Fruit fly (Drosophila melanogaster) whole organism, embryonic: ENCODE results near the gene pnt.

Experiments used
- Asciz ChIP-seq: fragments of 200-800 bp; sonication (Bioruptor generic); optimal IDR thresholded peaks from 2 replicates; lab custom pipeline; 2017; ENCODE audit warnings: missing biosample characterization, mild to moderate bottlenecking, missing genetic modification characterization, missing genetic modification reagents
- Atf3 ChIP-seq: fragments of 200-800 bp; sonication (Bioruptor generic); optimal IDR thresholded peaks from 3 replicates; lab custom pipeline; 2016; ENCODE audit warnings: missing biosample characterization, missing genetic modification characterization
- BEAF-32 ChIP-seq: fragments of 200-800 bp; sonication (Bioruptor generic); optimal IDR thresholded peaks from 3 replicates; lab custom pipeline; 2017; ENCODE audit warnings: missing biosample characterization, missing genetic modification characterization, mild to moderate bottlenecking, moderate library complexity, missing genetic modification reagents
- Blimp-1 ChIP-seq: fragments of 200-800 bp; sonication (Bioruptor generic); optimal IDR thresholded peaks from 3 replicates; lab custom pipeline; 2018; ENCODE audit warnings: missing biosample characterization, missing genetic modification characterization, mild to moderate bottlenecking, moderate library complexity, missing genetic modification reagents
- CG10209 ChIP-seq: fragments of 200-800 bp; sonication (Bioruptor generic); optimal IDR thresholded peaks from 3 replicates; lab custom pipeline; 2017; ENCODE audit warnings: missing biosample characterization, mild to moderate bottlenecking, missing genetic modification characterization, missing genetic modification reagents
- CG11085 ChIP-seq: fragments of 200-800 bp; sonication (Bioruptor generic); IDR thresholded peaks from 2 replicates; pipeline ENCODE4 v1.3.6; 2022; ENCODE audit warnings: missing biosample characterization, missing genetic modification characterization
- CG1233 ChIP-seq: fragments of 200-800 bp; sonication (Bioruptor generic); optimal IDR thresholded peaks from 4 replicates; lab custom pipeline; 2018; ENCODE audit warnings: missing biosample characterization, mild to moderate bottlenecking, missing genetic modification characterization
- CG13424 ChIP-seq: fragments of 200-800 bp; sonication (Bioruptor generic); optimal IDR thresholded peaks from 2 replicates; lab custom pipeline; 2019; ENCODE audit warnings: missing biosample characterization, mild to moderate bottlenecking, missing genetic modification characterization, moderate library complexity
- CG1529 ChIP-seq: fragments of 200-800 bp; sonication (Bioruptor generic); optimal IDR thresholded peaks from 3 replicates; lab custom pipeline; 2018; ENCODE audit warnings: missing biosample characterization, missing genetic modification characterization
- CG17359 ChIP-seq: fragments of 200-800 bp; sonication (Bioruptor generic); optimal IDR thresholded peaks from 3 replicates; lab custom pipeline; 2018; ENCODE audit warnings: missing biosample characterization, mild to moderate bottlenecking, missing genetic modification characterization, moderate library complexity
- CG18599 ChIP-seq: fragments of 200-800 bp; sonication (Bioruptor generic); optimal IDR thresholded peaks from 3 replicates; lab custom pipeline; 2017; ENCODE audit warnings: missing biosample characterization, missing genetic modification characterization, mild to moderate bottlenecking, moderate library complexity, missing genetic modification reagents
- CG2120 ChIP-seq: fragments of 200-800 bp; sonication (Bioruptor generic); optimal IDR thresholded peaks from 3 replicates; lab custom pipeline; 2016; ENCODE audit warnings: missing biosample characterization, missing genetic modification characterization
- CG2889 ChIP-seq: fragments of 200-800 bp; sonication (Bioruptor generic); IDR thresholded peaks from 3 replicates; pipeline ENCODE4 v1.3.6; 2022; ENCODE audit warnings: missing biosample characterization, missing genetic modification characterization
- CG43689 ChIP-seq: fragments of 200-800 bp; sonication (Bioruptor generic); IDR thresholded peaks from 2 replicates; pipeline ENCODE4 v1.3.6; 2022; ENCODE audit warnings: missing biosample characterization, missing genetic modification characterization
- CG4854 ChIP-seq: fragments of 200-800 bp; sonication (Bioruptor generic); optimal IDR thresholded peaks from 2 replicates; lab custom pipeline; 2016; ENCODE audit warnings: missing biosample characterization, missing genetic modification characterization, inconsistent platforms
- CG6175 ChIP-seq: fragments of 200-800 bp; sonication (Bioruptor generic); IDR thresholded peaks from 3 replicates; pipeline ENCODE4 v1.3.6; 2022; ENCODE audit warnings: missing biosample characterization, missing genetic modification characterization
- CG6254 ChIP-seq: fragments of 200-800 bp; sonication (Bioruptor generic); optimal IDR thresholded peaks from 3 replicates; lab custom pipeline; 2017; ENCODE audit warnings: mild to moderate bottlenecking, missing biosample characterization, missing genetic modification reagents, missing genetic modification characterization
- CG7271 ChIP-seq: fragments of 200-800 bp; sonication (Bioruptor generic); optimal IDR thresholded peaks from 2 replicates; lab custom pipeline; 2018; ENCODE audit warnings: missing biosample characterization, mild to moderate bottlenecking, missing genetic modification characterization, moderate library complexity
- CG7839 ChIP-seq: fragments of 200-800 bp; sonication (Bioruptor generic); optimal IDR thresholded peaks from 3 replicates; lab custom pipeline; 2018; ENCODE audit warnings: missing biosample characterization, mild to moderate bottlenecking, missing genetic modification characterization, moderate library complexity
- CG8281 ChIP-seq: fragments of 200-800 bp; sonication (Bioruptor generic); optimal IDR thresholded peaks from 2 replicates; lab custom pipeline; 2018; ENCODE audit warnings: missing biosample characterization, mild to moderate bottlenecking, missing genetic modification characterization, moderate library complexity
- CG8290 ChIP-seq, 3 experiments: fragments of 200-800 bp; sonication (Bioruptor generic); optimal IDR thresholded peaks; 2 replicates each; lab custom pipeline; 2016 to 2019; ENCODE audit warnings: missing biosample characterization in 3 of 3, missing genetic modification characterization in 3 of 3, mild to moderate bottlenecking in 2 of 3, moderate library complexity in 1 of 3
- CG9797 ChIP-seq: fragments of 200-800 bp; sonication (Bioruptor generic); optimal IDR thresholded peaks from 3 replicates; lab custom pipeline; 2018; ENCODE audit warnings: missing biosample characterization, mild to moderate bottlenecking, missing genetic modification characterization
- CG9932 ChIP-seq: fragments of 200-800 bp; sonication (Bioruptor generic); IDR thresholded peaks from 2 replicates; pipeline ENCODE4 v1.3.6; 2022; ENCODE audit warnings: missing biosample characterization, missing genetic modification characterization
- CrebB ChIP-seq: fragments of 200-800 bp; sonication (Bioruptor generic); optimal IDR thresholded peaks from 3 replicates; lab custom pipeline; 2018; ENCODE audit warnings: missing biosample characterization, mild to moderate bottlenecking, missing genetic modification characterization
- Dll ChIP-seq: fragments of 200-800 bp; sonication (Bioruptor generic); IDR thresholded peaks from 4 replicates; pipeline ENCODE4 v1.3.6; 2022; ENCODE audit warnings: missing biosample characterization, missing genetic modification characterization; ENCODE audit not compliant: partially characterized antibody
- Eip74EF ChIP-seq, 2 experiments: fragments of 200-800 bp in 1 of 2; fragments of >200 bp in 1 of 2; sonication (Bioruptor generic) in 1 of 2; optimal IDR thresholded peaks; 2 replicates each; lab custom pipeline; 2017 to 2019; ENCODE audit warnings: missing biosample characterization in 2 of 2, missing genetic modification characterization in 2 of 2, mild to moderate bottlenecking in 1 of 2, moderate library complexity in 1 of 2
- HmgD ChIP-seq: fragments of 200-800 bp; sonication (Bioruptor generic); optimal IDR thresholded peaks from 3 replicates; lab custom pipeline; 2016; ENCODE audit warnings: missing biosample characterization, missing genetic modification characterization
- HmgZ ChIP-seq: fragments of 200-800 bp; sonication (Bioruptor generic); optimal IDR thresholded peaks from 2 replicates; lab custom pipeline; 2018; ENCODE audit warnings: missing biosample characterization, mild to moderate bottlenecking, missing genetic modification characterization
- Hr3 ChIP-seq: fragments of 200-800 bp; sonication (Bioruptor generic); optimal IDR thresholded peaks from 3 replicates; lab custom pipeline; 2016; ENCODE audit warnings: missing biosample characterization, missing genetic modification characterization
- Mrtf ChIP-seq: fragments of 200-800 bp; sonication (Bioruptor generic); IDR thresholded peaks from 3 replicates; pipeline ENCODE4 v1.3.6; 2022; ENCODE audit warnings: missing biosample characterization, missing genetic modification characterization
- Poxn ChIP-seq: fragments of 200-800 bp; sonication (Bioruptor generic); IDR thresholded peaks from 2 replicates; pipeline ENCODE4 v1.3.6; 2022; ENCODE audit warnings: missing biosample characterization, missing genetic modification characterization
- Ptx1 ChIP-seq: fragments of 200-800 bp; sonication (Bioruptor generic); IDR thresholded peaks from 2 replicates; pipeline ENCODE4 v1.3.6; 2022; ENCODE audit warnings: missing biosample characterization, missing genetic modification characterization
- Rx ChIP-seq: fragments of 200-800 bp; sonication (Bioruptor generic); IDR thresholded peaks from 2 replicates; pipeline ENCODE4 v1.3.6; 2022; ENCODE audit warnings: missing biosample characterization, missing genetic modification characterization
- Sry-δ ChIP-seq: fragments of 200-800 bp; sonication (Bioruptor generic); optimal IDR thresholded peaks from 2 replicates; lab custom pipeline; 2016; ENCODE audit warnings: missing biosample characterization, missing genetic modification characterization
- Trl ChIP-seq, 3 experiments: fragments of >200 bp in 2 of 3; fragments of 200-800 bp in 1 of 3; sonication (Bioruptor generic) in 1 of 3; optimal IDR thresholded peaks; 2 replicates in 1 of 3; 3 replicates in 2 of 3; lab custom pipeline; 2016 to 2017; ENCODE audit warnings: missing biosample characterization in 1 of 3, missing genetic modification characterization in 1 of 3
- az2 ChIP-seq: fragments of 200-800 bp; sonication (Bioruptor generic); optimal IDR thresholded peaks from 3 replicates; lab custom pipeline; 2016; ENCODE audit warnings: missing biosample characterization, missing genetic modification characterization
- bigmax ChIP-seq: fragments of 200-800 bp; sonication (Bioruptor generic); optimal IDR thresholded peaks from 2 replicates; lab custom pipeline; 2018; ENCODE audit warnings: missing biosample characterization, mild to moderate bottlenecking, missing genetic modification characterization
- btn ChIP-seq: fragments of 200-800 bp; sonication (Bioruptor generic); optimal IDR thresholded peaks from 2 replicates; lab custom pipeline; 2016; ENCODE audit warnings: missing biosample characterization, missing genetic modification characterization
- chm ChIP-seq: fragments of 200-800 bp; sonication (Bioruptor generic); IDR thresholded peaks from 2 replicates; pipeline ENCODE4 v1.3.6; 2022; ENCODE audit warnings: missing biosample characterization, missing genetic modification characterization
- cwo ChIP-seq: fragments of 200-800 bp; sonication (Bioruptor generic); optimal IDR thresholded peaks from 3 replicates; lab custom pipeline; 2017; ENCODE audit warnings: missing biosample characterization, missing genetic modification characterization, mild to moderate bottlenecking, moderate library complexity, missing genetic modification reagents
- exex ChIP-seq: fragments of 200-800 bp; sonication (Bioruptor generic); optimal IDR thresholded peaks from 4 replicates; lab custom pipeline; 2018; ENCODE audit warnings: missing biosample characterization, mild to moderate bottlenecking, missing genetic modification characterization, moderate library complexity
- ind ChIP-seq: fragments of 200-800 bp; sonication (Bioruptor generic); optimal IDR thresholded peaks from 3 replicates; lab custom pipeline; 2016; ENCODE audit warnings: missing biosample characterization, missing genetic modification characterization
- maf-S ChIP-seq: fragments of 200-800 bp; sonication (Bioruptor generic); optimal IDR thresholded peaks from 2 replicates; lab custom pipeline; 2016; ENCODE audit warnings: missing biosample characterization, missing genetic modification characterization
- pzg ChIP-seq: fragments of 200-800 bp; sonication (Bioruptor generic); optimal IDR thresholded peaks from 3 replicates; lab custom pipeline; 2018; ENCODE audit warnings: missing biosample characterization, mild to moderate bottlenecking, missing genetic modification characterization, moderate library complexity
- rib ChIP-seq: fragments of 200-800 bp; sonication (Bioruptor generic); IDR thresholded peaks from 2 replicates; pipeline ENCODE4 v1.3.6; 2022; ENCODE audit warnings: missing biosample characterization, missing genetic modification characterization
- seq ChIP-seq: fragments of 200-800 bp; sonication (Bioruptor generic); IDR thresholded peaks from 2 replicates; pipeline ENCODE4 v1.3.6; 2022; ENCODE audit warnings: missing biosample characterization, missing genetic modification characterization
- ssp ChIP-seq: fragments of 200-800 bp; sonication (Bioruptor generic); IDR thresholded peaks from 2 replicates; pipeline ENCODE4 v1.3.6; 2022; ENCODE audit warnings: missing biosample characterization, missing genetic modification characterization
- vnd ChIP-seq: fragments of 200-800 bp; sonication (Bioruptor generic); IDR thresholded peaks from 3 replicates; pipeline ENCODE4 v1.3.6; 2022; ENCODE audit warnings: missing biosample characterization, missing genetic modification characterization; ENCODE audit not compliant: partially characterized antibody

pnt gene

DNA sequence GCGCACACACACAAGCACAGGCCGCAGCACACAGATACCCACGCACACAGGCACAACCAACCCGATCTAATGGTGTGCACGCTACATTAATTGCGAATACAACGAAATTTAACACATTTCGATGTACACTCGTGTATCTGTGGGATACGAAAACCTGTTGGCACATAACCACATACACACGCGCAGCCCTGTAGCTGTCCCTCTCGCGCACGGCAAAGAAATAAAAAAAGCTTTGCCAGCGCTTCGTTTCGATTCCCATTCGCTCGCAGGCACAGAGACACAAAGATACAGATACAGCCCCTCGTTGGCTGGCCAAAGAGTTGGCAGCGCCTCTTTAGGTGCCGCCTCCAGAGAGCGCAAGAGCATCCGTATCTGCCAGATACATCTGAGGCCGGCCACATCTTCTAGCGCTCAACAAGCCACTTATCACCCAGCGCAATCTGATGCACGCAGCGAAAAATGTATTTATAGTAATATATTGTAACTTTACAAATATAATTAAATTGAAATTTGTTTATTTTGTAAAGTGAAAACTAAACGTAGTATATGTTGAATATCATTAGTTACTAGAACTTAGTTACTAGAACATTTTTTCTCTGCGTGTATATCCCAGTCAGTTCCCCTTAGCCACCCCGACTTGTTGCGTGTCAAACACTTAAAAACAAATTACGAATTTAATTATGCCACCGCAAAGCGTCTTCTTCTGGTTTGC is 52.7 kb downstream of the pnt start (continued):
- TF ChIP-seq az2 (GFP tag; lab: Kevin White, UChicago), result peak; percentile 59
- TF ChIP-seq CG11085, result peak; percentile 43; the same call in 1 of the 2 replicates
- no peak for TF ChIP-seq Mrtf (GFP tag; lab: Robert Waterston, UW)
- TF ChIP-seq maf-S (GFP tag; lab: Kevin White, UChicago), result no peak
- no peak for TF ChIP-seq Sry-δ (GFP tag; lab: Kevin White, UChicago)
- TF ChIP-seq CG2889 (GFP tag; lab: Robert Waterston, UW), result no peak
- peak; percentile 38 for TF ChIP-seq ssp
- TF ChIP-seq CG1529, result peak; percentile 41
- no peak for TF ChIP-seq seq (GFP tag; lab: Robert Waterston, UW)
- peak; percentile 22 for TF ChIP-seq CG8290 (GFP tag; optimal IDR thresholded peaks at IDR 0.05; lab: Kevin White, UChicago)
- TF ChIP-seq CG8290 (tag; optimal IDR thresholded peaks at IDR 0.05; lab: Kevin White, UChicago), result no peak
- TF ChIP-seq pzg (GFP tag; lab: Kevin White, UChicago), result no peak
- TF ChIP-seq CG7271 (tag; lab: Kevin White, UChicago), result no peak
- TF ChIP-seq CG6175 (GFP tag; lab: Robert Waterston, UW), result no peak
- TF ChIP-seq HmgD, result no peak
- TF ChIP-seq Atf3 (GFP tag; lab: Kevin White, UChicago), result no peak
- peak; percentile 23 for TF ChIP-seq HmgZ (tag; lab: Kevin White, UChicago)
- peak; percentile 65 for TF ChIP-seq Blimp-1 (GFP tag; lab: Kevin White, UChicago)
- no peak for TF ChIP-seq Eip74EF (GFP tag; optimal IDR thresholded peaks at IDR 0.05; lab: Kevin White, UChicago)
- peak; percentile 40 for TF ChIP-seq CG10209 (GFP tag; lab: Kevin White, UChicago)
- peak; percentile 22 for TF ChIP-seq ind (GFP tag; lab: Kevin White, UChicago)
- TF ChIP-seq CG6254 (GFP tag; lab: Kevin White, UChicago), result peak; percentile 53
- TF ChIP-seq BEAF-32 (GFP tag; lab: Kevin White, UChicago), result no peak
- no peak for TF ChIP-seq CG1233 (GFP tag; lab: Kevin White, UChicago)
- TF ChIP-seq CrebB (tag; lab: Kevin White, UChicago), result no peak
- peak; percentile 52 for TF ChIP-seq CG7839 (tag; lab: Kevin White, UChicago)
- peak; percentile 3 for TF ChIP-seq Asciz (GFP tag; lab: Kevin White, UChicago)
- no peak for TF ChIP-seq Poxn (GFP tag; lab: Robert Waterston, UW)
- peak; percentile 45 for TF ChIP-seq Hr3
- peak; percentile 37; the same call in 1 of the 2 replicates for TF ChIP-seq rib (GFP tag; lab: Robert Waterston, UW)
- peak; percentile 63 for TF ChIP-seq Ptx1 (GFP tag; lab: Robert Waterston, UW)
- TF ChIP-seq exex (tag; lab: Kevin White, UChicago), result peak; percentile 29
- TF ChIP-seq chm, result peak; percentile 26; the same call in 1 of the 2 replicates
- peak; percentile 35 to 59 for TF ChIP-seq Trl (optimal IDR thresholded peaks at IDR 0.05; lab: Kevin White, UChicago)
- TF ChIP-seq Trl (GFP tag; optimal IDR thresholded peaks at IDR 0.05; lab: Kevin White, UChicago), result no peak
- TF ChIP-seq vnd, result no peak
- TF ChIP-seq CG18599, result no peak
- no peak for TF ChIP-seq CG2120 (GFP tag; lab: Kevin White, UChicago)
- TF ChIP-seq btn (GFP tag; lab: Kevin White, UChicago), result no peak
- no peak for TF ChIP-seq bigmax (GFP tag; lab: Kevin White, UChicago)
- no peak for TF ChIP-seq cwo
- no peak for TF ChIP-seq CG4854 (GFP tag; lab: Kevin White, UChicago)
- TF ChIP-seq CG8281 (tag; lab: Kevin White, UChicago), result no peak
- TF ChIP-seq CG13424 (tag; lab: Kevin White, UChicago), result peak; percentile 32
- peak; percentile 38 for TF ChIP-seq CG17359 (tag; lab: Kevin White, UChicago)
- TF ChIP-seq CG43689 (GFP tag; lab: Robert Waterston, UW), result no peak
- TF ChIP-seq Rx (GFP tag; lab: Robert Waterston, UW), result no peak
- peak; percentile 13; the same call in 1 of the 4 replicates for TF ChIP-seq Dll (GFP tag; lab: Robert Waterston, UW)
- no peak for TF ChIP-seq CG9932 (GFP tag; lab: Robert Waterston, UW)
- no peak for TF ChIP-seq CG9797 (GFP tag; lab: Kevin White, UChicago)
